Fruit fly (Drosophila melanogaster) S2 (cell line): ENCODE results near the gene p23.
A peak's percentile ranks its signal among the peaks of the same experiment; 100 is the strongest.
"Not testable (repeated sequence)": the region's sequence is repeated elsewhere in the genome, so short reads cannot be mapped to it uniquely, and the experiment has no call there.

Experiments used
- CG8478 ChIP-seq: fragments of >200 bp; optimal IDR thresholded peaks from 2 replicates; lab custom pipeline; 2018
- CTCF ChIP-seq, 2 experiments: fragments of >200 bp; optimal IDR thresholded peaks; 2 replicates each; lab custom pipeline; 2018

Gene p23

DNA sequence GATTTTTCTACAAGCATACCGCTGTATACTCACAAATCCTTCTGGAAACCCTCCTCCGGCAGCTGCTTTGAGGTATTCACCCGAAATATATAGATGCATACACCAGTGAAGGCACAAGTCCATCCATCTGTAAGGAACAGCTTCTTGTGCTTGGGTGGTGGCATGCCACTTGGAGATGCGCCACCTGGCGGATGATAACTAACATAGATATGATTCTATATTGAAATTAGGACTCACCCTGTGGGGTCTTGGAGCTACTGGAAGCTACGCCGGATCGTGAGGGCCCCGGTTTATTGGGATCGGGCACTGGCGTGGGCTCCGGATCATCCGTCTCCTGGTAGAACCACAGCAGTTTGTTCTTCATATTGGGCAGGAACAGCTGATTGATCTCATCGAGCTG, 4.5 kb upstream of the p23 start:
- TF ChIP-seq CTCF (optimal IDR thresholded peaks at IDR 0.05; lab: Kevin White, UChicago) (peak; percentile 63 to 64), CG8478 (lab: Kevin White, UChicago) (no peak)

DNA sequence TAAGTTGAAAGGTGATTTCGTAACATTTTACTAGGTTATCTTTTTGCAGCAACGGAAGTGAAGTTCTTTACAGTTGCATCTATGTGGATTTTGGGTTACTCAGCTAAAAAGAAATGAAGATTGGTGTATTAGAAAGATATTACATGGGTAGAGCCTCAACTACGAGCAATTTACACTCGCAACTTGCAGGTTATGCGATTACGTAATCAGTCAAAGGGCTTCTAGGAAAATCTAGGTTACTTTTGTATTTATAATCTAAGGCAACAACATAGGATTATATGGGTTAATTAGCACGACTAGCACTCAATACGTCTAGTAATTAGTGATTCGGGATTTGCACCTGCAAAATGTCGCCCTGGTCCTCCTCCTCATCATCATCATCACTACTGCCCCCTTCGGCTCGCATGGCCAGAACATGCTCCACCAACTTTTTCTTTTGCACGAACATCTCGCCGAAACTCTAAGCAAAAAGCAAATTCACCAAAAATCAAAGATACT, 3.5 kb upstream of the p23 start, which contains the start of gene Dhc1:
Dhc1 (minus strand) TSS at position 448 of the 498 bp plus-strand sequence.
- no peak for TF ChIP-seq CG8478 (lab: Kevin White, UChicago)

DNA sequence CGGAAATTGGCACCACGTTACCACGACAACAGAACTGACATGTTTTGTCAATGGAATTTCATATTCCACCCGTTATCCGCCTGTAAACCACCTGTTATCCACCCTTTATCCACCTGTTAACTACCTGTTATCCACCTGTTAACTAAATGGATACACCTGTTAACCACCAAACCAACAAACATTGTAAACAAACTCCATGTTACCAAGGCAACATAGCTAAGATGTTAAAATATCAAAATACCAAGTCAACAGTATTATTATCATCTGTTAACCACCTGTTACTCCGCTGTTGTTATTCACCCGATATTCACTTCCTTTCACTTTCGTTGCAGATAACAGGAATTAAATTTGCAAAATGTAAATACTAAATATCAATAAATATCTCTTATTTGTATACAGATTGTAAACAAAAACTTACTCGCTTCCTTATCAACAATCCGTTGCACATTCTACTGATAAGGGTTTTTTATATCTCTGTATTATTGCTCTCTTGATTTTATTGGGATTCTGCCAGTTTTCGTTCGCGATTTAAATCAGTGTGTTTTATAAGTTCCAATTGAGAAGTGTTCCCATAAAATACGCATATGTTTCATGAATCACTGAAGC, 2.7 kb upstream of the p23 start, which contains the start of gene Nepl12:
Nepl12 (plus strand) TSS at position 556 of the 606 bp plus-strand sequence.
- no peak for TF ChIP-seq CTCF (optimal IDR thresholded peaks at IDR 0.05; lab: Kevin White, UChicago)
- no peak for TF ChIP-seq CG8478 (lab: Kevin White, UChicago)

DNA sequence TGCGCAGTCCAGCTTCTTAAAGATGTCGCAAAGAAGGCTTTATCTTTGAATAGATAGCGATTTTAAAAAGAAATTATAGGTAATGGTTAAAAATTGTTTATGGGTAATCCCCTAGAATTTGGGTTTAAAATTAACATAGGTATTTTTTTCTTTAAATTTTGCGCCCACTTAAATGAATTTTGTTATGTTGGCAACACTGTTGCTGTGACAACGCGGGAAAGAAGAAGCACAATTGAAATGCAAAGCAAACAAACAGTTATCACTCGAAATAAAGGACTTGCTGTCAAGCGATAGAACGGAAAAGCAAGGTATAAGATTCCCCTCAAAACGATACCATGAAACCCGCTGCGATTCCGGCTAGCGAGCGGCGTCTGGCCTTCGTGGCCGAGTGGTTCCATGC, 2.0 kb downstream of the p23 start, which contains the start of gene nmdyn-D7:
nmdyn-D7 (plus strand) TSS at position 194 of the 400 bp plus-strand sequence.
- no peak for TF ChIP-seq CTCF (optimal IDR thresholded peaks at IDR 0.05; lab: Kevin White, UChicago)
- no peak for TF ChIP-seq CG8478 (lab: Kevin White, UChicago)

DNA sequence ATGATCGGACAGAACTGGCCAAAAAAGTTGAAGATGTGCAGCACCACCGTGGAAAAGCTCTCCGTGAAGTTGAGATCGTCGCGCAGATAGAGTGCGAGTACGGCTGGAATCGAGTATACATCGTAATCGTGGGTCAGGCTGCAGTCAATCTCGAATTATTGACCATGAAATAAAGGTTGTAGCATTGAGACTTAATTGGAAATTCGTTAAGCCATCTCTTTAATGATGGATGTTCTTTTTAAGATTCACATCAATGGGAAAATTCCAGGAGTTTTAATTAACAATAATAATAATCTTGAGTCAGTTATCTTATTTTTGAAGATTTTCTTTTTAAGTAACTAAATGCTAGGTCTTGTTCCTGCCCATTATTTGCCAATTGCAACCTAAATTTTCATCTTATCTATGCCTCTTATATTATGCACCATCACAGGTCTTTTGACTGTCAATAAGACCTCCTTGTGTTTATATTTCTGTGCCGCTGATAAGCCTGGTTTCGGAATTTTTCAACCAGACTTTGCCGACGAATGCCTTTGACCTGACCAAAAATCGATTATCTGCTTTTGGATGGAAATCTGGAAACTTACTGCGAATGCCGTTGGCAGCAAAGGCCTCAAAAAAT, 5.4 kb downstream of the p23 start:
- no peak for TF ChIP-seq CG8478 (lab: Kevin White, UChicago)
- TF ChIP-seq CTCF (optimal IDR thresholded peaks at IDR 0.05; lab: Kevin White, UChicago): no peak

DNA sequence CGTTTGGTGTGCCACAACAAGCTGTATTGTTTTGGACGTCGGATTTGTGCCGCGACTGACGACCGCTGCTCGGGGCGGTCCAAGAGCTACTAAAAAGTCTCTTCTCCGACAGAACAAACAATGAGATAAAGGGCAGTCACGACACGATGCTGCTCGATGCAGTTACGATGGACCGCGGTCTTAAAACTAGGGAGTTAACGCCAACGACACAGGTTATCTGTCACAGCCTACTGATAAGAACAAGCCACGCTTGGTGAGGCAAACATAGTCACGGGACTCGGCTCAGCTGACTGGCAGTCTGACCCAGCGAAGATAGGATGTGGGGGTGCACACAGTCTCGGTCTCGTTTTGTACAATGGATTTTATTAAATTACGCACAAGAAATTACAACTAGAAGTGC, 6.4 kb downstream of the p23 start, which contains the start of gene CG9444:
CG9444 (minus strand) TSS at position 140 of the 400 bp plus-strand sequence.
- no peak for TF ChIP-seq CG8478 (lab: Kevin White, UChicago)
- TF ChIP-seq CTCF (optimal IDR thresholded peaks at IDR 0.05; lab: Kevin White, UChicago): no peak

DNA sequence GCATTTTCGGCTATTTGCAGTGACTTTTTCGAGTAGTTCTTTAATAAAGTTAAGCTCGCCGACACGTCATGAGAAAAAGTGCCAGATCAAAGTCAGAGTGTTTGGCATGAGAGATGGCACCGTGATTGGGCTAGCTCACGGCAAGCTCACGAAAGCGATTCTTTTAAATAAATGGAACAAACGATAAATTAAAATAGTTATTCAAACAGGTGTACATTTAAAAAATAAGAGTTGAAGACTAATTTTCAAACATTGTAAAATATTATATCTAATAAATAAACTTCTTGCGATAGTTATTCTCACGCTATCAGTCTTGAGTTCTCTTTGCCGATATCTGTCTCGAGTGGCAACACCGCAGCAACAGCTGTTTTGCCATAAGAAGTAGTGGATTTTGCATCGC, 7.6 kb downstream of the p23 start, which contains the start of the genes eca and CG18542:
eca (minus strand) TSS at position 101 of the 400 bp plus-strand sequence.
CG18542 (plus strand) TSS at position 385 of the 400 bp plus-strand sequence.
- TF ChIP-seq CG8478 (lab: Kevin White, UChicago); CTCF (optimal IDR thresholded peaks at IDR 0.05; lab: Kevin White, UChicago): not testable (repeated sequence)

DNA sequence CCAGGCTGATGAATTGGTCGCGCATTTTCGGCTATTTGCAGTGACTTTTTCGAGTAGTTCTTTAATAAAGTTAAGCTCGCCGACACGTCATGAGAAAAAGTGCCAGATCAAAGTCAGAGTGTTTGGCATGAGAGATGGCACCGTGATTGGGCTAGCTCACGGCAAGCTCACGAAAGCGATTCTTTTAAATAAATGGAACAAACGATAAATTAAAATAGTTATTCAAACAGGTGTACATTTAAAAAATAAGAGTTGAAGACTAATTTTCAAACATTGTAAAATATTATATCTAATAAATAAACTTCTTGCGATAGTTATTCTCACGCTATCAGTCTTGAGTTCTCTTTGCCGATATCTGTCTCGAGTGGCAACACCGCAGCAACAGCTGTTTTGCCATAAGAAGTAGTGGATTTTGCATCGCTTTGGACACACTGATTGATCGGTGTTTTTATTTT, 15.0 kb downstream of the p23 start, which contains the start of the genes Unc-115b, p24-2 and CG32939:
Unc-115b (minus strand) TSS at position 101 of the 455 bp plus-strand sequence.
p24-2 (minus strand) TSS at position 120 of the 455 bp plus-strand sequence.
CG32939 (plus strand) TSS at position 405 of the 455 bp plus-strand sequence.
- TF ChIP-seq CTCF (optimal IDR thresholded peaks at IDR 0.05; lab: Kevin White, UChicago); CG8478 (lab: Kevin White, UChicago): not testable (repeated sequence)

DNA sequence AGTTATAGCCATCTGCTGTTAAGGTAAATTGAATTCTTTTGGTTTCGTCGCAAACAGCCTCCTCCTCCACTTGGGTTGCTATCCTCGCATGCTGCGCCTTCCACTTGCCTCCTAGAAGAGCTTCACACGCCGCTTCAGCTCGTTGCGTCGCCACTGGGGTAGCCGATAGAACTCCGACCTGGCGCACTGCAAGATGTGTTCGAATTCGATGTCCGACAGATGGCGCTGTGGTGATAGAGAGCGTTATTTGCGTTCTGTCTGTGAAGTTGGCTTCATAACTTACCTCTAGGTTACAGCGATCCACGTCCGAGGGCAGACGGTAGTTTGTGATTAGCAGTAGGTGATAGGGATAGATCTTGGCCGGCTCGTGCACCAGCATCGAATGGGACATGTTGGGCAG, 17.3 kb downstream of the p23 start:
- TF ChIP-seq CTCF (optimal IDR thresholded peaks at IDR 0.05; lab: Kevin White, UChicago) (peak; percentile 73 to 85), CG8478 (lab: Kevin White, UChicago) (no peak)

DNA sequence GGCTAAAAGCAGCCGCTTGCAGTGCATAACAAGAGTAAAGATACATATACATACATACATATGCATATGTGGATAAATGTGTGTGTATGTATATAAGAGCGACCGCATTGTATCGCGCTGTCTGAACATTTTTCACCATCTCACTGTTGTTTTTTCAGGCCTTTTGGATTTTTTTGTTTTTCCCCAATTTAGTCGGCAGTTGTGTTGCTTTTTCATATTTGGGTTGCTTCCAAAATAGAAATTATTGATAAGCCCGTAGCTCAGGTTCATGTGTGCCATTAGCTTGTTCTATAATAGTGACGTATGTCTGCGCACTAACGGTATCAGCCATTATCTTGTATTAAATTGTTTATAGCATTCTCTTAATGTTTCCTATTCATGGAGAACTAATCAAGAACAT, 22.8 kb downstream of the p23 start:
- TF ChIP-seq CTCF (optimal IDR thresholded peaks at IDR 0.05; lab: Kevin White, UChicago) (no peak), CG8478 (lab: Kevin White, UChicago) (no peak)

DNA sequence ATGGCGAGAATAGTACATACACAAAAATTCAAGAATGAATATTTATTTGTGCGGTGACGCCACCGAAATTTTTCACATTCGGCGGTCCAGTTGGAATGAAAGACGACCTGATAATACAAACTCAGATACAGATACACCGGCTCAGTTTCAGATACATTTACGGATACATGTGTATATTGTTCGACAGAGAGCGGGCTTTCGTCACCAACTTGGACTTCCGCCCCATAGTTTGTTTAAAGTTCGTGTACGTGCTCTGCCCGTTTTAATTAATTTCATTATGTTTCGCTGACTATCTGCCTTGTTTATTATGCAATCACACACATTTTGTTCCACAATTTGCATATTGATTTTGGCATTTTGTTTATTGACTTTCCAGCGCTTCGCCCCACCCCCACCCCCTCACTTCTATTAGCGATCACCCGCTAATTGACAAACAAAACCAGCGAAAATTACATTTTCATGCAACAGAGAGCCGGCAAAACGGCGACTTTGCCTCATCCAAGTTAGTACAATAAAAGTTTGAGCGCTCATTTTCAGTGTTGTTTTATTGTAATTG, 23.5 kb downstream of the p23 start:
- TF ChIP-seq CTCF (optimal IDR thresholded peaks at IDR 0.05; lab: Kevin White, UChicago): no peak
- TF ChIP-seq CG8478 (lab: Kevin White, UChicago): no peak

DNA sequence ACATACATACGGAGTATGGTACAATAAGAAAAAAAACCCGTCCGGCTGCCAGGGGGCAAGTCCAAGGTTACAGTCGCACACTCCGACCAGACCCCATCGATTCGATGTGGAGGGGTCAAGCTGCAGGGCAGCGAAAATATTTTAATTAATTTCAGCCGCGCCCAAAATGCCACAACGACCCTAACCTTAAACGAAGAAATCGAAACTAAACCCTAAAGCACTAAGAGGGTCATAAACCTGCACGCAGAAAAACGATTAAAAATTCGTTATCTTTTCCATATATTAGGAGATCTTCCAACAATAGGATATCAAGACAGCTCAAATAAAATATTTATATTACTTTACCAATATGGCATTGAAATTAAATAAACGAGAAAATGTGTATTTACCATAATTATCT, 24.2 kb downstream of the p23 start:
- TF ChIP-seq CTCF (optimal IDR thresholded peaks at IDR 0.05; lab: Kevin White, UChicago): no peak
- TF ChIP-seq CG8478 (lab: Kevin White, UChicago): no peak

DNA sequence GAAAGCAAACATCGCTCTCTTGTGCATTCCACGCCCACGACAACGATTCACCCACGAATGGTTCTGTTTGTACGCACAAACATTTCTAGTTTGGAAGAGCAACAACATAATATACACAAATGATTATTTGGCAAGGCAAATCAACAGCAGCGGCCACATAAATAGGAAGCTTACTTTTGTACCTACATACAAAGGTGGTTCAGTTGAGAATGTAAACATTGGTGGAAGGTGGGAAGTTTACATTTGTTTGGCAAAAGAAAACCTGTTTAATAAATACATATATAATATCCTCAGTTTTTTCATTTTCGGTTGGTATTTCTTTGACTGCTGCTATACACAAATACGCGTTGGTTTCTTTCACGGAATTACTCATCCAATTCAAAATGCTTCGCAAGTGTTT, 24.8 kb downstream of the p23 start:
- TF ChIP-seq CG8478 (lab: Kevin White, UChicago) (no peak), CTCF (optimal IDR thresholded peaks at IDR 0.05; lab: Kevin White, UChicago) (no peak)

DNA sequence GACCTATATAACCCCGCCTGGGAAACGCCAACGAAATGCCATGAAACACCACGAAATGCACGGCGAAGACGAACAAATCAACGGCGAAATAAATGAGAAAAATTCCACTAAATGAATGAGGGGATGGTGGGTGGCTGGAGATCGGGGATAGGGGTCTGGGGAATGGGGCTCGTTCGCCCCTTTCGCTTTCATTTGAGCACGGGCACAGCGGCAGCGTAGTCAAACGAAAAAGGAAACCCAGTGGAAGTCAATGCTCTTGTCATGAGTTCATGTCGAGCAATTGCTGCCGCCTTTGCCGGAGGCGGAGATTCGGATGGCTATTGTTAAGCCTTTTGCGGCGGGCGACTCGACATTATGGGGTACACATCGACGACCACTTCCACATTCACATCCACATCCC, 25.5 kb downstream of the p23 start:
- TF ChIP-seq CTCF (optimal IDR thresholded peaks at IDR 0.05; lab: Kevin White, UChicago): no peak
